Fruit fly (Drosophila melanogaster) whole organism, embryonic: ENCODE data around the gene polo.

ENCODE experiments used
- Adf1 ChIP-seq: fragments of 200-800 bp; sonication (Bioruptor generic); IDR thresholded peaks from 2 replicates; pipeline ENCODE4 v1.3.6; 2022; ENCODE audit warnings: missing biosample characterization, missing genetic modification characterization
- Atf3 ChIP-seq: fragments of 200-800 bp; sonication (Bioruptor generic); optimal IDR thresholded peaks from 3 replicates; lab custom pipeline; 2016; ENCODE audit warnings: missing biosample characterization, missing genetic modification characterization
- BEAF-32 ChIP-seq: fragments of 200-800 bp; sonication (Bioruptor generic); optimal IDR thresholded peaks from 3 replicates; lab custom pipeline; 2017; ENCODE audit warnings: missing biosample characterization, missing genetic modification characterization, mild to moderate bottlenecking, moderate library complexity, missing genetic modification reagents
- CG10209 ChIP-seq: fragments of 200-800 bp; sonication (Bioruptor generic); optimal IDR thresholded peaks from 3 replicates; lab custom pipeline; 2017; ENCODE audit warnings: missing biosample characterization, mild to moderate bottlenecking, missing genetic modification characterization, missing genetic modification reagents
- CG10979 ChIP-seq: fragments of 200-800 bp; sonication (Bioruptor generic); optimal IDR thresholded peaks from 2 replicates; lab custom pipeline; 2018; ENCODE audit warnings: missing biosample characterization, mild to moderate bottlenecking, missing genetic modification characterization, moderate library complexity
- CG11456 ChIP-seq: fragments of 200-800 bp; sonication (Bioruptor generic); IDR thresholded peaks from 3 replicates; pipeline ENCODE4 v1.3.6; 2022; ENCODE audit warnings: missing biosample characterization, missing genetic modification characterization
- CG11504 ChIP-seq: fragments of 200-800 bp; sonication (Bioruptor generic); optimal IDR thresholded peaks from 3 replicates; lab custom pipeline; 2019; ENCODE audit warnings: missing biosample characterization, mild to moderate bottlenecking, missing genetic modification characterization, moderate library complexity
- CG11695 ChIP-seq: fragments of 200-800 bp; sonication (Bioruptor generic); IDR thresholded peaks from 3 replicates; pipeline ENCODE4 v1.3.6; 2022; ENCODE audit warnings: missing biosample characterization, missing genetic modification characterization
- CG12155 ChIP-seq: fragments of 200-800 bp; sonication (Bioruptor generic); optimal IDR thresholded peaks from 3 replicates; lab custom pipeline; 2016; ENCODE audit warnings: missing biosample characterization, missing genetic modification characterization
- CG12744 ChIP-seq: fragments of 200-800 bp; sonication (Bioruptor generic); optimal IDR thresholded peaks from 2 replicates; lab custom pipeline; 2016; ENCODE audit warnings: missing biosample characterization, missing genetic modification characterization
- CG13287 ChIP-seq: fragments of 200-800 bp; sonication (Bioruptor generic); IDR thresholded peaks from 2 replicates; pipeline ENCODE4 v1.3.6; 2022; ENCODE audit warnings: missing biosample characterization, missing genetic modification characterization; ENCODE audit not compliant: partially characterized antibody
- CG13894 ChIP-seq: fragments of 200-800 bp; sonication (Bioruptor generic); optimal IDR thresholded peaks from 3 replicates; lab custom pipeline; 2018; ENCODE audit warnings: missing biosample characterization, mild to moderate bottlenecking, missing genetic modification characterization, moderate library complexity
- CG16813 ChIP-seq: fragments of 200-800 bp; sonication (Bioruptor generic); IDR thresholded peaks from 3 replicates; pipeline ENCODE4 v1.3.6; 2022; ENCODE audit warnings: missing biosample characterization, missing genetic modification characterization; ENCODE audit not compliant: partially characterized antibody
- CG17612 ChIP-seq: fragments of 200-800 bp; sonication (Bioruptor generic); IDR thresholded peaks from 2 replicates; pipeline ENCODE4 v1.3.6; 2022; ENCODE audit warnings: missing biosample characterization, missing genetic modification characterization
- CG7786 ChIP-seq: fragments of 200-800 bp; sonication (Bioruptor generic); optimal IDR thresholded peaks from 2 replicates; lab custom pipeline; 2016; ENCODE audit warnings: missing biosample characterization, missing genetic modification characterization
- CG9727 ChIP-seq: fragments of 200-800 bp; sonication (Bioruptor generic); optimal IDR thresholded peaks from 3 replicates; lab custom pipeline; 2017; ENCODE audit warnings: missing biosample characterization, mild to moderate bottlenecking, missing genetic modification characterization
- CoRest ChIP-seq: fragments of 200-800 bp; sonication (Bioruptor generic); optimal IDR thresholded peaks from 3 replicates; lab custom pipeline; 2018; ENCODE audit warnings: missing biosample characterization, mild to moderate bottlenecking, missing genetic modification characterization, moderate library complexity
- HmgD ChIP-seq: fragments of 200-800 bp; sonication (Bioruptor generic); optimal IDR thresholded peaks from 3 replicates; lab custom pipeline; 2016; ENCODE audit warnings: missing biosample characterization, missing genetic modification characterization
- Hmx ChIP-seq: fragments of 200-800 bp; sonication (Bioruptor generic); optimal IDR thresholded peaks from 2 replicates; lab custom pipeline; 2016; ENCODE audit warnings: missing biosample characterization, missing genetic modification characterization
- Hr3 ChIP-seq: fragments of 200-800 bp; sonication (Bioruptor generic); optimal IDR thresholded peaks from 3 replicates; lab custom pipeline; 2016; ENCODE audit warnings: missing biosample characterization, missing genetic modification characterization
- Myb ChIP-seq: fragments of 200-800 bp; sonication (Bioruptor generic); optimal IDR thresholded peaks from 2 replicates; lab custom pipeline; 2016; ENCODE audit warnings: missing biosample characterization, missing genetic modification characterization
- Neu2 ChIP-seq: fragments of 200-800 bp; sonication (Bioruptor generic); optimal IDR thresholded peaks from 3 replicates; lab custom pipeline; 2016; ENCODE audit warnings: missing biosample characterization, missing genetic modification characterization, borderline replicate concordance
- Opbp ChIP-seq: fragments of 200-800 bp; sonication (Bioruptor generic); IDR thresholded peaks from 3 replicates; pipeline ENCODE4 v1.3.6; 2022; ENCODE audit warnings: missing biosample characterization, missing genetic modification characterization; ENCODE audit not compliant: partially characterized antibody
- Optix ChIP-seq: fragments of 200-800 bp; sonication (Bioruptor generic); IDR thresholded peaks from 3 replicates; pipeline ENCODE4 v1.3.6; 2022; ENCODE audit warnings: missing biosample characterization, missing genetic modification characterization
- amos ChIP-seq: fragments of 200-800 bp; sonication (Bioruptor generic); IDR thresholded peaks from 2 replicates; pipeline ENCODE4 v1.3.6; 2022; ENCODE audit warnings: missing biosample characterization, missing genetic modification characterization; ENCODE audit not compliant: partially characterized antibody
- bigmax ChIP-seq: fragments of 200-800 bp; sonication (Bioruptor generic); optimal IDR thresholded peaks from 2 replicates; lab custom pipeline; 2018; ENCODE audit warnings: missing biosample characterization, mild to moderate bottlenecking, missing genetic modification characterization
- caup ChIP-seq: fragments of 200-800 bp; sonication (Bioruptor generic); optimal IDR thresholded peaks from 3 replicates; lab custom pipeline; 2017; ENCODE audit warnings: missing biosample characterization, mild to moderate bottlenecking, missing genetic modification characterization, moderate library complexity; ENCODE audit not compliant: severe bottlenecking
- chm ChIP-seq: fragments of 200-800 bp; sonication (Bioruptor generic); IDR thresholded peaks from 2 replicates; pipeline ENCODE4 v1.3.6; 2022; ENCODE audit warnings: missing biosample characterization, missing genetic modification characterization
- ci ChIP-seq: fragments of 200-800 bp; sonication (Bioruptor generic); IDR thresholded peaks from 3 replicates; pipeline ENCODE4 v1.3.6; 2022; ENCODE audit warnings: missing biosample characterization, missing genetic modification characterization
- dmrt11E ChIP-seq: fragments of 200-800 bp; sonication (Bioruptor generic); optimal IDR thresholded peaks from 3 replicates; lab custom pipeline; 2018; ENCODE audit warnings: missing biosample characterization, mild to moderate bottlenecking, missing genetic modification characterization, moderate library complexity
- dpn ChIP-seq, 2 experiments: fragments of 200-800 bp; sonication (Bioruptor generic); optimal IDR thresholded peaks; 3 replicates each; lab custom pipeline; 2016; ENCODE audit warnings: missing biosample characterization in 2 of 2, missing genetic modification characterization in 2 of 2
- gcm2 ChIP-seq: fragments of 200-800 bp; sonication (Bioruptor generic); optimal IDR thresholded peaks from 2 replicates; lab custom pipeline; 2016; ENCODE audit warnings: missing biosample characterization, missing genetic modification characterization
- kay ChIP-seq: fragments of 200-800 bp; sonication (Bioruptor generic); optimal IDR thresholded peaks from 2 replicates; lab custom pipeline; 2016; ENCODE audit warnings: missing biosample characterization, missing genetic modification characterization
- ken ChIP-seq: fragments of 200-800 bp; sonication (Bioruptor generic); IDR thresholded peaks from 3 replicates; pipeline ENCODE4 v1.3.6; 2022; ENCODE audit warnings: missing biosample characterization, missing genetic modification characterization
- lmd ChIP-seq: fragments of 200-800 bp; sonication (Bioruptor generic); IDR thresholded peaks from 2 replicates; pipeline ENCODE4 v1.3.6; 2022; ENCODE audit warnings: missing biosample characterization, missing genetic modification characterization
- lola ChIP-seq, 3 experiments: fragments of >200 bp in 2 of 3; fragments of 200-800 bp in 1 of 3; sonication (Bioruptor generic) in 1 of 3; optimal IDR thresholded peaks; 2 replicates each; lab custom pipeline; 2017 to 2019; ENCODE audit warnings: missing biosample characterization in 3 of 3, missing genetic modification characterization in 3 of 3, mild to moderate bottlenecking in 1 of 3, moderate library complexity in 1 of 3
- lov ChIP-seq, 2 experiments: fragments of 200-800 bp in 1 of 2; fragments of >200 bp in 1 of 2; sonication (Bioruptor generic) in 1 of 2; IDR thresholded peaks in 1 of 2; optimal IDR thresholded peaks in 1 of 2; 2 replicates in 1 of 2; 3 replicates in 1 of 2; pipeline versions ENCODE4 v1.3.6 to Lab custom; 2017 to 2022; ENCODE audit warnings: missing biosample characterization in 1 of 2, missing genetic modification characterization in 1 of 2
- mld ChIP-seq: fragments of 200-800 bp; sonication (Bioruptor generic); IDR thresholded peaks from 3 replicates; pipeline ENCODE4 v1.3.6; 2022; ENCODE audit warnings: missing biosample characterization, missing genetic modification characterization; ENCODE audit not compliant: partially characterized antibody
- nmo ChIP-seq: fragments of 200-800 bp; sonication (Bioruptor generic); optimal IDR thresholded peaks from 2 replicates; lab custom pipeline; 2018; ENCODE audit warnings: missing biosample characterization, mild to moderate bottlenecking, missing genetic modification characterization, moderate library complexity
- rib ChIP-seq: fragments of 200-800 bp; sonication (Bioruptor generic); IDR thresholded peaks from 2 replicates; pipeline ENCODE4 v1.3.6; 2022; ENCODE audit warnings: missing biosample characterization, missing genetic modification characterization
- sisA ChIP-seq: fragments of 200-800 bp; sonication (Bioruptor generic); IDR thresholded peaks from 2 replicates; pipeline ENCODE4 v1.3.6; 2022; ENCODE audit warnings: missing biosample characterization, missing genetic modification characterization
- sob ChIP-seq: fragments of 200-800 bp; sonication (Bioruptor generic); IDR thresholded peaks from 2 replicates; pipeline ENCODE4 v1.3.6; 2022; ENCODE audit warnings: missing biosample characterization, missing genetic modification characterization
- tll ChIP-seq, 2 experiments: fragments of 200-800 bp in 1 of 2; fragments of >200 bp in 1 of 2; sonication (Bioruptor generic) in 1 of 2; optimal IDR thresholded peaks; 2 replicates each; lab custom pipeline; 2017 to 2019; ENCODE audit warnings: missing biosample characterization in 2 of 2, missing genetic modification characterization in 2 of 2, mild to moderate bottlenecking in 1 of 2, moderate library complexity in 1 of 2
- tx ChIP-seq: fragments of 200-800 bp; sonication (Bioruptor generic); optimal IDR thresholded peaks from 2 replicates; lab custom pipeline; 2016; ENCODE audit warnings: missing biosample characterization, missing genetic modification characterization
- unc-4 ChIP-seq: fragments of 200-800 bp; sonication (Bioruptor generic); IDR thresholded peaks from 2 replicates; pipeline ENCODE4 v1.3.6; 2022; ENCODE audit warnings: missing biosample characterization, missing genetic modification characterization; ENCODE audit not compliant: partially characterized antibody
- vvl ChIP-seq: fragments of 200-800 bp; sonication (Bioruptor generic); IDR thresholded peaks from 2 replicates; pipeline ENCODE4 v1.3.6; 2022; ENCODE audit warnings: missing biosample characterization, missing genetic modification characterization
- wek ChIP-seq: fragments of 200-800 bp; sonication (Bioruptor generic); optimal IDR thresholded peaks from 3 replicates; lab custom pipeline; 2018; ENCODE audit warnings: missing biosample characterization, mild to moderate bottlenecking, missing genetic modification characterization, moderate library complexity
- yki ChIP-seq: fragments of >200 bp; optimal IDR thresholded peaks from 3 replicates; lab custom pipeline; 2018

Gene polo

dm6 chr3L:20313469-20313868 is 4.0 kb downstream of the polo start, which contains the start of gene alphaSnap (continued):
- TF ChIP-seq gcm2 (GFP tag; lab: Kevin White, UChicago) (no peak), tx (GFP tag; lab: Kevin White, UChicago) (peak; percentile 13), nmo (peak; percentile 51), Hr3 (GFP tag; lab: Kevin White, UChicago) (peak; percentile 8), dpn (GFP tag; optimal IDR thresholded peaks at IDR 0.05; lab: Kevin White, UChicago) (peak; percentile 39 to 49), ci (peak; percentile 50; the same call in 1 of the 3 replicates), lmd (no peak), rib (GFP tag; lab: Robert Waterston, UW) (no peak; the same call in 1 of the 2 replicates), CG13894 (tag; lab: Kevin White, UChicago) (peak; percentile 0), CG12744 (GFP tag; lab: Kevin White, UChicago) (no peak), Atf3 (GFP tag; lab: Kevin White, UChicago) (no peak), yki (lab: Kevin White, UChicago) (no peak), CoRest (tag; lab: Kevin White, UChicago) (peak; percentile 57), unc-4 (GFP tag; lab: Robert Waterston, UW) (0 out of 2 replicates have a peak, but pooled peaks have one; percentile 40), BEAF-32 (GFP tag; lab: Kevin White, UChicago) (peak; percentile 60), CG9727 (GFP tag; lab: Kevin White, UChicago) (no peak), vvl (GFP tag; lab: Robert Waterston, UW) (peak; percentile 67; the same call in 1 of the 2 replicates), CG17612 (GFP tag; lab: Robert Waterston, UW) (no peak), HmgD (GFP tag; lab: Kevin White, UChicago) (peak; percentile 42), lola (GFP tag; optimal IDR thresholded peaks at IDR 0.05; lab: Kevin White, UChicago) (no peak), Optix (0 out of 3 replicates have a peak, but pooled peaks have one; percentile 6), dmrt11E (tag; lab: Kevin White, UChicago) (peak; percentile 8), CG16813 (GFP tag; lab: Robert Waterston, UW) (peak; percentile 36; the same call in 1 of the 3 replicates), CG10209 (GFP tag; lab: Kevin White, UChicago) (peak; percentile 19), sisA (GFP tag; lab: Robert Waterston, UW) (no peak), Hmx (GFP tag; lab: Kevin White, UChicago) (no peak), ken (GFP tag; lab: Robert Waterston, UW) (0 out of 3 replicates have a peak, but pooled peaks have one; percentile 37), chm (GFP tag; lab: Robert Waterston, UW) (peak; percentile 58; the same call in 1 of the 2 replicates), sob (GFP tag; lab: Robert Waterston, UW) (peak; percentile 8; the same call in 1 of the 2 replicates), caup (GFP tag; lab: Kevin White, UChicago) (peak; percentile 50), Neu2 (GFP tag; lab: Kevin White, UChicago) (no peak), amos (GFP tag; lab: Robert Waterston, UW) (peak; percentile 44), CG13287 (GFP tag; lab: Robert Waterston, UW) (peak; percentile 37; the same call in 1 of the 2 replicates), Myb (GFP tag; lab: Kevin White, UChicago) (peak; percentile 98), wek (GFP tag; lab: Kevin White, UChicago) (peak; percentile 2), CG7786 (GFP tag; lab: Kevin White, UChicago) (peak; percentile 36), Adf1 (GFP tag; lab: Robert Waterston, UW) (0 out of 2 replicates have a peak, but pooled peaks have one; percentile 6), tll (GFP tag; optimal IDR thresholded peaks at IDR 0.05; lab: Kevin White, UChicago) (peak in 1 of 2 experiments; percentile 41), Opbp (GFP tag; lab: Robert Waterston, UW) (peak; percentile 56; the same call in 1 of the 3 replicates), CG10979 (tag; lab: Kevin White, UChicago) (peak; percentile 9), CG11456 (GFP tag; lab: Robert Waterston, UW) (peak; percentile 38; the same call in 1 of the 3 replicates), CG11504 (tag; lab: Kevin White, UChicago) (no peak), bigmax (GFP tag; lab: Kevin White, UChicago) (no peak), mld (GFP tag; lab: Robert Waterston, UW) (no peak), kay (GFP tag; lab: Kevin White, UChicago) (peak; percentile 76), CG11695 (GFP tag; lab: Robert Waterston, UW) (no peak), lov (optimal IDR thresholded peaks at IDR 0.05; lab: Kevin White, UChicago) (no peak), lov (GFP tag; IDR thresholded peaks at IDR 0.05; lab: Robert Waterston, UW) (no peak), CG12155 (GFP tag; lab: Kevin White, UChicago) (peak; percentile 39)
